Fruit fly (Drosophila melanogaster) whole organism, embryonic: Measurements from ENCODE around the gene CG8925.
A peak's percentile ranks its signal among the peaks of the same experiment; 100 is the strongest.

Experiments
- CG11504 ChIP-seq: fragments of 200-800 bp; sonication (Bioruptor generic); optimal IDR thresholded peaks from 3 replicates; lab custom pipeline; 2019; ENCODE audit warnings: missing biosample characterization, mild to moderate bottlenecking, missing genetic modification characterization, moderate library complexity
- CG12769 ChIP-seq: fragments of 200-800 bp; sonication (Bioruptor generic); optimal IDR thresholded peaks from 2 replicates; lab custom pipeline; 2019; ENCODE audit warnings: missing biosample characterization, mild to moderate bottlenecking, missing genetic modification characterization, moderate library complexity
- CG13123 ChIP-seq: fragments of 200-800 bp; sonication (Bioruptor generic); optimal IDR thresholded peaks from 2 replicates; lab custom pipeline; 2016; ENCODE audit warnings: missing biosample characterization, missing genetic modification characterization
- CG13287 ChIP-seq: fragments of 200-800 bp; sonication (Bioruptor generic); IDR thresholded peaks from 2 replicates; pipeline ENCODE4 v1.3.6; 2022; ENCODE audit warnings: missing biosample characterization, missing genetic modification characterization; ENCODE audit not compliant: partially characterized antibody
- CG14860 ChIP-seq: fragments of 200-800 bp; sonication (Bioruptor generic); IDR thresholded peaks from 3 replicates; pipeline ENCODE4 v1.3.6; 2022; ENCODE audit warnings: missing biosample characterization, missing genetic modification characterization; ENCODE audit not compliant: partially characterized antibody
- CG15011 ChIP-seq: fragments of 200-800 bp; sonication (Bioruptor generic); optimal IDR thresholded peaks from 3 replicates; lab custom pipeline; 2018; ENCODE audit warnings: missing biosample characterization, mild to moderate bottlenecking, missing genetic modification characterization
- CG15514 ChIP-seq: fragments of 200-800 bp; sonication (Bioruptor generic); optimal IDR thresholded peaks from 3 replicates; lab custom pipeline; 2017; ENCODE audit warnings: missing biosample characterization, missing genetic modification characterization, mild to moderate bottlenecking, moderate library complexity, missing genetic modification reagents
- CG15601 ChIP-seq: fragments of 200-800 bp; sonication (Bioruptor generic); optimal IDR thresholded peaks from 3 replicates; lab custom pipeline; 2019; ENCODE audit warnings: missing biosample characterization, mild to moderate bottlenecking, missing genetic modification characterization, moderate library complexity
- CG1602 ChIP-seq: fragments of 200-800 bp; sonication (Bioruptor generic); optimal IDR thresholded peaks from 3 replicates; lab custom pipeline; 2016; ENCODE audit warnings: missing biosample characterization, missing genetic modification characterization
- CG1603 ChIP-seq: fragments of 200-800 bp; sonication (Bioruptor generic); optimal IDR thresholded peaks from 2 replicates; lab custom pipeline; 2019; ENCODE audit warnings: missing biosample characterization, mild to moderate bottlenecking, missing genetic modification characterization, moderate library complexity
- CG18764 ChIP-seq: fragments of 200-800 bp; sonication (Bioruptor generic); optimal IDR thresholded peaks from 3 replicates; lab custom pipeline; 2016; ENCODE audit warnings: missing biosample characterization, missing genetic modification characterization
- CG2678 ChIP-seq: fragments of 200-800 bp; sonication (Bioruptor generic); optimal IDR thresholded peaks from 3 replicates; lab custom pipeline; 2019; ENCODE audit warnings: missing biosample characterization, mild to moderate bottlenecking, missing genetic modification characterization, moderate library complexity
- CG34376 ChIP-seq: fragments of 200-800 bp; sonication (Bioruptor generic); optimal IDR thresholded peaks from 2 replicates; lab custom pipeline; 2018; ENCODE audit warnings: missing biosample characterization, mild to moderate bottlenecking, missing genetic modification characterization
- CG34422 ChIP-seq: fragments of 200-800 bp; sonication (Bioruptor generic); IDR thresholded peaks from 3 replicates; pipeline ENCODE4 v1.3.6; 2022; ENCODE audit warnings: missing biosample characterization, missing genetic modification characterization
- CG3726 ChIP-seq: fragments of 200-800 bp; sonication (Bioruptor generic); IDR thresholded peaks from 3 replicates; pipeline ENCODE4, ENCODE4 v1.3.6; 2022; ENCODE audit warnings: missing biosample characterization, missing genetic modification characterization
- CG3838 ChIP-seq: fragments of 200-800 bp; sonication (Bioruptor generic); optimal IDR thresholded peaks from 3 replicates; lab custom pipeline; 2016; ENCODE audit warnings: missing biosample characterization, missing genetic modification characterization
- CG3995 ChIP-seq: fragments of 200-800 bp; sonication (Bioruptor generic); optimal IDR thresholded peaks from 3 replicates; lab custom pipeline; 2016; ENCODE audit warnings: missing biosample characterization, missing genetic modification characterization
- CG4328 ChIP-seq: fragments of 200-800 bp; sonication (Bioruptor generic); optimal IDR thresholded peaks from 3 replicates; lab custom pipeline; 2017; ENCODE audit warnings: missing biosample characterization, missing genetic modification reagents, missing genetic modification characterization
- CG4424 ChIP-seq: fragments of 200-800 bp; sonication (Bioruptor generic); optimal IDR thresholded peaks from 3 replicates; lab custom pipeline; 2016; ENCODE audit warnings: missing biosample characterization, missing genetic modification characterization
- CG4707 ChIP-seq: fragments of 200-800 bp; sonication (Bioruptor generic); optimal IDR thresholded peaks from 2 replicates; lab custom pipeline; 2018; ENCODE audit warnings: missing biosample characterization, mild to moderate bottlenecking, missing genetic modification characterization, moderate library complexity
- CG6683 ChIP-seq: fragments of 200-800 bp; sonication (Bioruptor generic); optimal IDR thresholded peaks from 2 replicates; lab custom pipeline; 2017; ENCODE audit warnings: missing biosample characterization, mild to moderate bottlenecking, missing genetic modification characterization, missing genetic modification reagents
- CG8478 ChIP-seq: fragments of >200 bp; optimal IDR thresholded peaks from 2 replicates; lab custom pipeline; 2018
- CG9797 ChIP-seq: fragments of 200-800 bp; sonication (Bioruptor generic); optimal IDR thresholded peaks from 3 replicates; lab custom pipeline; 2018; ENCODE audit warnings: missing biosample characterization, mild to moderate bottlenecking, missing genetic modification characterization
- Drgx ChIP-seq: fragments of 200-800 bp; sonication (Bioruptor generic); IDR thresholded peaks from 2 replicates; pipeline ENCODE4 v1.3.6; 2022; ENCODE audit warnings: missing biosample characterization, missing genetic modification characterization
- E2f1 ChIP-seq: fragments of 200-800 bp; sonication (Bioruptor generic); IDR thresholded peaks from 2 replicates; pipeline ENCODE4 v1.3.6; 2022; ENCODE audit warnings: missing biosample characterization, missing genetic modification characterization
- H2.0 ChIP-seq: fragments of 200-800 bp; sonication (Bioruptor generic); IDR thresholded peaks from 2 replicates; pipeline ENCODE4 v1.3.6; 2022; ENCODE audit warnings: missing biosample characterization, missing genetic modification characterization
- Hr3 ChIP-seq: fragments of 200-800 bp; sonication (Bioruptor generic); optimal IDR thresholded peaks from 3 replicates; lab custom pipeline; 2016; ENCODE audit warnings: missing biosample characterization, missing genetic modification characterization
- MESR4 ChIP-seq: fragments of 200-800 bp; sonication (Bioruptor generic); optimal IDR thresholded peaks from 2 replicates; lab custom pipeline; 2018; ENCODE audit warnings: missing biosample characterization, mild to moderate bottlenecking, missing genetic modification characterization, moderate library complexity
- Mad ChIP-seq: fragments of 200-800 bp; sonication (Bioruptor generic); optimal IDR thresholded peaks from 2 replicates; lab custom pipeline; 2016; ENCODE audit warnings: missing biosample characterization, missing genetic modification characterization
- Mrtf ChIP-seq: fragments of 200-800 bp; sonication (Bioruptor generic); IDR thresholded peaks from 3 replicates; pipeline ENCODE4 v1.3.6; 2022; ENCODE audit warnings: missing biosample characterization, missing genetic modification characterization
- NC2α ChIP-seq: fragments of 200-800 bp; sonication (Bioruptor generic); optimal IDR thresholded peaks from 2 replicates; lab custom pipeline; 2016; ENCODE audit warnings: missing biosample characterization, missing genetic modification characterization
- Pdp1 ChIP-seq, 2 experiments: fragments of 200-800 bp; sonication (Bioruptor generic); optimal IDR thresholded peaks; 3 replicates each; lab custom pipeline; 2016; ENCODE audit warnings: missing biosample characterization in 2 of 2, missing genetic modification characterization in 2 of 2, mild to moderate bottlenecking in 1 of 2, moderate library complexity in 1 of 2
- Scr ChIP-seq: fragments of 200-800 bp; sonication (Bioruptor generic); IDR thresholded peaks from 2 replicates; pipeline ENCODE4 v1.3.6; 2022; ENCODE audit warnings: missing biosample characterization, missing genetic modification characterization; ENCODE audit not compliant: partially characterized antibody
- Spps ChIP-seq: fragments of 200-800 bp; sonication (Bioruptor generic); optimal IDR thresholded peaks from 2 replicates; lab custom pipeline; 2018; ENCODE audit warnings: missing biosample characterization, mild to moderate bottlenecking, missing genetic modification characterization
- amos ChIP-seq: fragments of 200-800 bp; sonication (Bioruptor generic); IDR thresholded peaks from 2 replicates; pipeline ENCODE4 v1.3.6; 2022; ENCODE audit warnings: missing biosample characterization, missing genetic modification characterization; ENCODE audit not compliant: partially characterized antibody
- bcd ChIP-seq: fragments of 200-800 bp; sonication (Bioruptor generic); optimal IDR thresholded peaks from 2 replicates; lab custom pipeline; 2017; ENCODE audit warnings: missing biosample characterization, mild to moderate bottlenecking, missing genetic modification characterization
- ci ChIP-seq: fragments of 200-800 bp; sonication (Bioruptor generic); IDR thresholded peaks from 3 replicates; pipeline ENCODE4 v1.3.6; 2022; ENCODE audit warnings: missing biosample characterization, missing genetic modification characterization
- corto ChIP-seq: fragments of 200-800 bp; sonication (Bioruptor generic); optimal IDR thresholded peaks from 2 replicates; lab custom pipeline; 2016; ENCODE audit warnings: missing biosample characterization, mild to moderate bottlenecking, missing genetic modification characterization, moderate library complexity
- en ChIP-seq: fragments of 200-800 bp; sonication (Bioruptor generic); optimal IDR thresholded peaks from 2 replicates; lab custom pipeline; 2016; ENCODE audit warnings: missing biosample characterization, missing genetic modification characterization
- exex ChIP-seq: fragments of 200-800 bp; sonication (Bioruptor generic); optimal IDR thresholded peaks from 4 replicates; lab custom pipeline; 2018; ENCODE audit warnings: missing biosample characterization, mild to moderate bottlenecking, missing genetic modification characterization, moderate library complexity
- fru ChIP-seq: fragments of >200 bp; optimal IDR thresholded peaks from 2 replicates; lab custom pipeline; 2017
- fu2 ChIP-seq: fragments of 200-800 bp; sonication (Bioruptor generic); optimal IDR thresholded peaks from 2 replicates; lab custom pipeline; 2016; ENCODE audit warnings: missing biosample characterization, missing genetic modification characterization
- gsb ChIP-seq: fragments of 200-800 bp; sonication (Bioruptor generic); IDR thresholded peaks from 2 replicates; pipeline ENCODE4 v1.3.6; 2022; ENCODE audit warnings: missing biosample characterization, missing genetic modification characterization
- jumu ChIP-seq: fragments of 200-800 bp; sonication (Bioruptor generic); optimal IDR thresholded peaks from 3 replicates; lab custom pipeline; 2016; ENCODE audit warnings: missing biosample characterization, missing genetic modification characterization
- row ChIP-seq: fragments of 200-800 bp; sonication (Bioruptor generic); IDR thresholded peaks from 3 replicates; pipeline ENCODE4 v1.3.6; 2022; ENCODE audit warnings: missing biosample characterization, missing genetic modification characterization
- stc ChIP-seq: fragments of 200-800 bp; sonication (Bioruptor generic); IDR thresholded peaks from 2 replicates; pipeline ENCODE4 v1.3.6; 2022; ENCODE audit warnings: missing biosample characterization, missing genetic modification characterization
- vfl ChIP-seq: fragments of 200-800 bp; sonication (Bioruptor generic); optimal IDR thresholded peaks from 2 replicates; lab custom pipeline; 2016; ENCODE audit warnings: missing biosample characterization, missing genetic modification characterization
- wdn ChIP-seq: fragments of 200-800 bp; sonication (Bioruptor generic); IDR thresholded peaks from 2 replicates; pipeline ENCODE4 v1.3.6; 2022; ENCODE audit warnings: missing biosample characterization, missing genetic modification characterization
- zf30C ChIP-seq: fragments of 200-800 bp; sonication (Bioruptor generic); optimal IDR thresholded peaks from 3 replicates; lab custom pipeline; 2018; ENCODE audit warnings: missing biosample characterization, mild to moderate bottlenecking, missing genetic modification characterization

The CG8925 gene

dm6 chr3R:16186791-16187681 lies 15.2 kb downstream of the CG8925 start, which contains the start of gene sra (continued):
- no peak for TF ChIP-seq corto (GFP tag; lab: Kevin White, UChicago)
- TF ChIP-seq zf30C, result no peak
- TF ChIP-seq CG34376 (GFP tag; lab: Kevin White, UChicago), result no peak
- no peak for TF ChIP-seq CG1602
- TF ChIP-seq fu2 (GFP tag; lab: Kevin White, UChicago), result no peak
- TF ChIP-seq CG11504, result peak; percentile 78
- TF ChIP-seq CG8478 (lab: Kevin White, UChicago), result no peak
- TF ChIP-seq CG6683 (GFP tag; lab: Kevin White, UChicago), result no peak
- 0 out of 2 replicates have a peak, but pooled peaks have one; percentile 12 for TF ChIP-seq Drgx (GFP tag; lab: Robert Waterston, UW)
- peak; percentile 36 for TF ChIP-seq NC2α
- TF ChIP-seq amos (GFP tag; lab: Robert Waterston, UW), result peak; percentile 98
- TF ChIP-seq CG15011 (GFP tag; lab: Kevin White, UChicago), result no peak
- no peak for TF ChIP-seq CG3838 (GFP tag; lab: Kevin White, UChicago)
- TF ChIP-seq row (GFP tag; lab: Robert Waterston, UW), result peak; percentile 38; the same call in 2 of the 3 replicates
- TF ChIP-seq gsb (GFP tag; lab: Robert Waterston, UW), result no peak
- TF ChIP-seq CG34422, result peak; percentile 75; the same call in 1 of the 3 replicates
- TF ChIP-seq Mrtf, result no peak
- TF ChIP-seq CG14860 (GFP tag; lab: Robert Waterston, UW), result peak; percentile 94
- no peak for TF ChIP-seq CG12769 (tag; lab: Kevin White, UChicago)
- no peak for TF ChIP-seq Hr3 (GFP tag; lab: Kevin White, UChicago)
- peak; percentile 44 for TF ChIP-seq Mad (GFP tag; lab: Kevin White, UChicago)
- TF ChIP-seq fru, result no peak
- no peak for TF ChIP-seq CG4707
- no peak for TF ChIP-seq en (GFP tag; lab: Kevin White, UChicago)
- TF ChIP-seq CG2678, result no peak
- no peak for TF ChIP-seq exex (tag; lab: Kevin White, UChicago)
- peak; percentile 77 for TF ChIP-seq MESR4
- TF ChIP-seq jumu (GFP tag; lab: Kevin White, UChicago), result peak; percentile 35
- no peak for TF ChIP-seq E2f1 (GFP tag; lab: Robert Waterston, UW)
- TF ChIP-seq ci, result peak; percentile 72; the same call in 2 of the 3 replicates
- TF ChIP-seq wdn, result 0 out of 2 replicates have a peak, but pooled peaks have one; percentile 12
- no peak for TF ChIP-seq Spps (tag; lab: Kevin White, UChicago)
- no peak for TF ChIP-seq CG3726 (GFP tag; lab: Robert Waterston, UW)
- peak; percentile 8 for TF ChIP-seq CG18764 (GFP tag; lab: Kevin White, UChicago)
- TF ChIP-seq stc (GFP tag; lab: Robert Waterston, UW), result peak; percentile 15; the same call in 1 of the 2 replicates
- peak; percentile 94 for TF ChIP-seq Scr (GFP tag; lab: Robert Waterston, UW)
- TF ChIP-seq Pdp1 (GFP tag; optimal IDR thresholded peaks at IDR 0.05; lab: Kevin White, UChicago), result peak in 1 of 2 experiments; percentile 16
- TF ChIP-seq CG13287, result peak; percentile 99
- TF ChIP-seq CG4424 (GFP tag; lab: Kevin White, UChicago), result no peak
- peak; percentile 5 for TF ChIP-seq CG15601 (tag; lab: Kevin White, UChicago)
- TF ChIP-seq CG15514 (GFP tag; lab: Kevin White, UChicago), result peak; percentile 68
- TF ChIP-seq CG1603 (tag; lab: Kevin White, UChicago), result peak; percentile 82
- no peak for TF ChIP-seq CG3995 (GFP tag; lab: Kevin White, UChicago)
- peak; percentile 91 for TF ChIP-seq CG9797 (GFP tag; lab: Kevin White, UChicago)
- peak; percentile 1 for TF ChIP-seq bcd
- no peak for TF ChIP-seq H2.0 (GFP tag; lab: Robert Waterston, UW)
- no peak for TF ChIP-seq CG13123 (GFP tag; lab: Kevin White, UChicago)
- peak; percentile 7 for TF ChIP-seq vfl (GFP tag; lab: Kevin White, UChicago)
- peak; percentile 16 for TF ChIP-seq CG4328 (GFP tag; lab: Kevin White, UChicago)
